Fruit fly (Drosophila melanogaster): ENCODE data around the gene Vps60.

DNA sequence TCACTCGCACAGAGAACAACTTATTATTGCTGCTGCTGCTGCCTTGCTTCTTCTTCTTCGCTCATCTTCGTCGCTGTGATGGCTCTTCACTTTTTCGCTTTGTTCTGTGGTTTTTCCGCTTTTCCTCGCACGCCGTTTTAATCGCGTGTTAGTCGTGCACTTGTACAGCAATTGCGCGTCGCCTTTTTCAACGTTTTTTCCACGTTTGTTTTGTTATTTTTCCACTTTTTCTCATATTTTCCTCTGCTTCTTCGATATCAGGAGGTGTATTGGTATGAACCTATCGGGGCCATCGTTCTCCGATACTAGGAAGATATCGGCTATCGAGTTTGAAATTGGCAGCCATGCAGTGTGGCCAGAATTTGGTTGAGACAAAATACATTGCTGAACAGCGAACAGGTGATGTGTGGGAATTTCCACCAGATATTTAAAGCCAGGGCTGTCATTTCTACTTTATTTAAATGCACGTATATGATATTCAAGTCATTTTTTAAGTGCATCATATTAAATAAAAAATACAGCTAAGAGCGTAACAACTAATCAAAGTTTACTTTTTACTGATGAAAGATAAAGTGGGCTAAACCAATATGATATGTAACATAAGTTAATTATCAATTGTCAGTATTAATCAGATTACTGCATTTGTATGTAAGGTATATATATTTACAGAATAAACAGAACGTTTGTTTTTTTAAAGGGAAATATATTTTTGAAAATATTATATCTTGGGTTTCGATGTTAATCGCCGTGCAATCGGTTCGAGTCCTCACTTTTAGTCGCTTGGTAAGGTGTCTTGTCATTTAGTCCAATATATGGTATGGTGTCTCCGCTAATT, 47.7 kb upstream of the Vps60 start, which contains the start of gene Crtc:
- no peak for TF ChIP-seq CG11294 (GFP tag; IDR thresholded peaks at IDR 0.05)
- peak; percentile 51 for TF ChIP-seq CG16779 (tag; optimal IDR thresholded peaks at IDR 0.05)
- no peak for TF ChIP-seq CG15336 (GFP tag; IDR thresholded peaks at IDR 0.05)
- TF ChIP-seq Sox102F (GFP tag; optimal IDR thresholded peaks at IDR 0.05), result no peak
- peak; percentile 16 for TF ChIP-seq CG10631 (GFP tag; optimal IDR thresholded peaks at IDR 0.05)
- no peak for TF ChIP-seq fd59A (GFP tag; optimal IDR thresholded peaks at IDR 0.05)
- TF ChIP-seq Blimp-1 (GFP tag; optimal IDR thresholded peaks at IDR 0.05), result no peak
- TF ChIP-seq CG6854 (GFP tag; optimal IDR thresholded peaks at IDR 0.05), result peak; percentile 42
- peak; percentile 3 for TF ChIP-seq fd85E (GFP tag; optimal IDR thresholded peaks at IDR 0.05)
- TF ChIP-seq CG11762 (GFP tag; optimal IDR thresholded peaks at IDR 0.05; ENCODE audit: insufficient read depth), result no peak
